Worm (Caenorhabditis elegans): Measurements from ENCODE around the gene snf-6.

- TF ChIP-seq ama-1 (optimal IDR thresholded peaks at IDR 0.05) (no peak), aly-1 (tag; optimal IDR thresholded peaks at IDR 0.05) (no peak), tra-4 (tag; optimal IDR thresholded peaks at IDR 0.05) (no peak), tbx-11 (GFP tag; IDR thresholded peaks at IDR 0.05) (no peak), F13C5.2 (tag; optimal IDR thresholded peaks at IDR 0.05) (no peak), flt-1 (GFP tag; IDR thresholded peaks at IDR 0.05) (no peak), hmg-4 (GFP tag; optimal IDR thresholded peaks at IDR 0.05) (no peak), sea-1 (GFP tag; conservative IDR thresholded peaks at IDR 0.05) (no peak), ceh-36 (tag; optimal IDR thresholded peaks at IDR 0.05) (no peak), tbx-37 (GFP tag; conservative IDR thresholded peaks at IDR 0.05) (no peak), hmbx-1 (tag; optimal IDR thresholded peaks at IDR 0.05) (no peak), scrt-1 (GFP tag; IDR thresholded peaks at IDR 0.05) (no peak), pes-1 (GFP tag; IDR thresholded peaks at IDR 0.05) (no peak), hnd-1 (tag; optimal IDR thresholded peaks at IDR 0.05) (no peak)
Observed at ce11 chrIII:1533615-1534014, 988 bp upstream of the snf-6 start, which contains the start of gene mtg-1.

Data from whole organism, early embryonic.